Fruit fly (Drosophila melanogaster) whole organism, adult: Measurements from ENCODE around the gene CG5731.

Experiments used
- CG11617 ChIP-seq: fragments of 200-800 bp; sonication (Bioruptor generic); optimal IDR thresholded peaks from 2 replicates; lab custom pipeline; 2017; ENCODE audit warnings: mild to moderate bottlenecking, missing biosample characterization, missing genetic modification reagents, missing genetic modification characterization
- CG12768 ChIP-seq: fragments of 200-800 bp; sonication (Bioruptor generic); optimal IDR thresholded peaks from 2 replicates; lab custom pipeline; 2017; ENCODE audit warnings: missing biosample characterization, missing genetic modification characterization, mild to moderate bottlenecking, moderate library complexity, missing genetic modification reagents
- CG14711 ChIP-seq: fragments of 200-800 bp; sonication (Bioruptor generic); optimal IDR thresholded peaks from 2 replicates; lab custom pipeline; 2018; ENCODE audit warnings: missing biosample characterization, mild to moderate bottlenecking, missing genetic modification characterization, moderate library complexity
- CG1620 ChIP-seq: fragments of 200-800 bp; sonication (Bioruptor generic); optimal IDR thresholded peaks from 2 replicates; lab custom pipeline; 2016; ENCODE audit warnings: missing biosample characterization, missing genetic modification characterization
- CG33017 ChIP-seq: fragments of 200-800 bp; sonication (Bioruptor generic); optimal IDR thresholded peaks from 2 replicates; lab custom pipeline; 2018; ENCODE audit warnings: missing biosample characterization, mild to moderate bottlenecking, missing genetic modification characterization, moderate library complexity
- CG5204 ChIP-seq: fragments of 200-800 bp; sonication (Bioruptor generic); optimal IDR thresholded peaks from 2 replicates; lab custom pipeline; 2016; ENCODE audit warnings: missing biosample characterization, missing genetic modification characterization
- CG7045 ChIP-seq: fragments of 200-800 bp; sonication (Bioruptor generic); optimal IDR thresholded peaks from 2 replicates; lab custom pipeline; 2017; ENCODE audit warnings: missing biosample characterization, mild to moderate bottlenecking, missing genetic modification characterization
- CG7101 ChIP-seq: fragments of 200-800 bp; sonication (Bioruptor generic); optimal IDR thresholded peaks from 2 replicates; lab custom pipeline; 2018; ENCODE audit warnings: missing biosample characterization, mild to moderate bottlenecking, missing genetic modification characterization, moderate library complexity
- Clk ChIP-seq: fragments of 200-800 bp; sonication (Bioruptor generic); optimal IDR thresholded peaks from 2 replicates; lab custom pipeline; 2017; ENCODE audit warnings: missing biosample characterization, missing genetic modification characterization
- Crg-1 ChIP-seq: fragments of 200-800 bp; sonication (Bioruptor generic); optimal IDR thresholded peaks from 2 replicates; lab custom pipeline; 2016; ENCODE audit warnings: missing biosample characterization, missing genetic modification characterization
- Hr96 ChIP-seq: fragments of 200-800 bp; sonication (Bioruptor generic); optimal IDR thresholded peaks from 2 replicates; lab custom pipeline; 2016; ENCODE audit warnings: missing biosample characterization, missing genetic modification characterization
- Mnt ChIP-seq: fragments of 200-800 bp; sonication (Bioruptor generic); optimal IDR thresholded peaks from 2 replicates; lab custom pipeline; 2016; ENCODE audit warnings: missing biosample characterization, mild to moderate bottlenecking, missing genetic modification characterization
- bab1 ChIP-seq: fragments of 200-800 bp; sonication (Bioruptor generic); optimal IDR thresholded peaks from 3 replicates; lab custom pipeline; 2019; ENCODE audit warnings: missing biosample characterization, mild to moderate bottlenecking, missing genetic modification characterization, moderate library complexity
- cic ChIP-seq: fragments of 200-800 bp; sonication (Bioruptor generic); optimal IDR thresholded peaks from 2 replicates; lab custom pipeline; 2017; ENCODE audit warnings: missing biosample characterization, mild to moderate bottlenecking, missing genetic modification characterization, moderate library complexity
- cnc ChIP-seq, 2 experiments: fragments of >200 bp; optimal IDR thresholded peaks; 2 replicates each; lab custom pipeline; 2017
- kay ChIP-seq: fragments of 200-800 bp; sonication (Bioruptor generic); peaks from one replicate; lab custom pipeline; 2016; ENCODE audit warnings: missing biosample characterization, missing genetic modification characterization, borderline replicate concordance
- ovo ChIP-seq: fragments of 200-800 bp; sonication (Bioruptor generic); optimal IDR thresholded peaks from 2 replicates; lab custom pipeline; 2016; ENCODE audit warnings: missing biosample characterization, missing genetic modification characterization
- pad ChIP-seq: fragments of 200-800 bp; sonication (Bioruptor generic); optimal IDR thresholded peaks from 3 replicates; lab custom pipeline; 2017; ENCODE audit warnings: missing biosample characterization, missing genetic modification characterization, mild to moderate bottlenecking, moderate library complexity, missing genetic modification reagents
- tj ChIP-seq: fragments of 200-800 bp; sonication (Bioruptor generic); optimal IDR thresholded peaks from 3 replicates; lab custom pipeline; 2017; ENCODE audit warnings: missing biosample characterization, mild to moderate bottlenecking, missing genetic modification characterization, moderate library complexity
- toe ChIP-seq: fragments of 200-800 bp; sonication (Bioruptor generic); optimal IDR thresholded peaks from 2 replicates; lab custom pipeline; 2016; ENCODE audit warnings: missing biosample characterization, missing genetic modification characterization

Gene CG5731

dm6 chr2L:10200847-10201246, 8.7 kb downstream of the CG5731 start, which contains the start of the genes Ripalpha and RpL7:
Ripalpha (minus strand) TSS chr2L:10200974.
RpL7 (plus strand) TSS chr2L:10201004.
- TF ChIP-seq CG1620 (peak; percentile 99), CG33017 (tag; lab: Kevin White, UChicago) (peak; percentile 90), CG12768 (GFP tag; lab: Kevin White, UChicago) (peak; percentile 96), kay (GFP tag; lab: Kevin White, UChicago) (no peak), CG14711 (tag; lab: Kevin White, UChicago) (peak; percentile 93), cnc (optimal IDR thresholded peaks at IDR 0.05; lab: Kevin White, UChicago) (no peak), Hr96 (GFP tag; lab: Kevin White, UChicago) (no peak), CG7101 (tag; lab: Kevin White, UChicago) (peak; percentile 98), cic (GFP tag; lab: Kevin White, UChicago) (peak; percentile 93), Mnt (GFP tag; lab: Kevin White, UChicago) (peak; percentile 99), pad (GFP tag; lab: Kevin White, UChicago) (peak; percentile 93), Crg-1 (GFP tag; lab: Kevin White, UChicago) (peak; percentile 99), CG5204 (GFP tag; lab: Kevin White, UChicago) (no peak), CG7045 (GFP tag; lab: Kevin White, UChicago) (peak; percentile 97), toe (GFP tag; lab: Kevin White, UChicago) (peak; percentile 94), ovo (GFP tag; lab: Kevin White, UChicago) (peak; percentile 99), tj (GFP tag; lab: Kevin White, UChicago) (peak; percentile 89), CG11617 (GFP tag; lab: Kevin White, UChicago) (peak; percentile 98), Clk (GFP tag; lab: Kevin White, UChicago) (peak; percentile 94), bab1 (GFP tag; lab: Kevin White, UChicago) (peak; percentile 94)

dm6 chr2L:10198911-10199310, 10.6 kb downstream of the CG5731 start, which contains the start of gene Sur:
Sur (minus strand) TSS chr2L:10199117.
- TF ChIP-seq CG1620 (no peak), cic (GFP tag; lab: Kevin White, UChicago) (no peak), bab1 (GFP tag; lab: Kevin White, UChicago) (no peak), Crg-1 (GFP tag; lab: Kevin White, UChicago) (no peak), CG11617 (GFP tag; lab: Kevin White, UChicago) (no peak), Hr96 (GFP tag; lab: Kevin White, UChicago) (no peak), kay (GFP tag; lab: Kevin White, UChicago) (no peak), CG14711 (tag; lab: Kevin White, UChicago) (no peak), CG12768 (GFP tag; lab: Kevin White, UChicago) (no peak), pad (GFP tag; lab: Kevin White, UChicago) (no peak), CG7101 (tag; lab: Kevin White, UChicago) (no peak)

dm6 chr2L:10191396-10191795, 18.1 kb downstream of the CG5731 start, which contains the start of gene Fum4:
Fum4 (minus strand) TSS chr2L:10191496.
- TF ChIP-seq CG7101 (tag; lab: Kevin White, UChicago) (no peak), CG11617 (GFP tag; lab: Kevin White, UChicago) (no peak)

- TF ChIP-seq CG7101 (tag; lab: Kevin White, UChicago), result no peak
- TF ChIP-seq CG1620, result no peak
- TF ChIP-seq CG12768 (GFP tag; lab: Kevin White, UChicago), result no peak
- TF ChIP-seq bab1 (GFP tag; lab: Kevin White, UChicago), result no peak
Observed at dm6 chr2L:10180182-10180779, 29.3 kb downstream of the CG5731 start, which contains the start of gene CG44153. CG44153 (minus strand) TSS chr2L:10180256.

- no peak for TF ChIP-seq CG14711 (tag; lab: Kevin White, UChicago)
- TF ChIP-seq toe (GFP tag; lab: Kevin White, UChicago), result no peak
- TF ChIP-seq CG7101 (tag; lab: Kevin White, UChicago), result no peak
- no peak for TF ChIP-seq Hr96 (GFP tag; lab: Kevin White, UChicago)
- no peak for TF ChIP-seq CG11617 (GFP tag; lab: Kevin White, UChicago)
- TF ChIP-seq kay (GFP tag; lab: Kevin White, UChicago), result no peak
- TF ChIP-seq tj (GFP tag; lab: Kevin White, UChicago), result no peak
- TF ChIP-seq bab1 (GFP tag; lab: Kevin White, UChicago), result no peak
- no peak for TF ChIP-seq Mnt (GFP tag; lab: Kevin White, UChicago)
- no peak for TF ChIP-seq cic (GFP tag; lab: Kevin White, UChicago)
Observed at dm6 chr2L:10172402-10172801, 37.1 kb downstream of the CG5731 start, which contains the start of gene CG13137. CG13137 (plus strand) TSS chr2L:10172702.
